Worm (Caenorhabditis elegans): ENCODE measurements around the gene fcmt-1.

- TF ChIP-seq nhr-77 (tag; optimal IDR thresholded peaks at IDR 0.05) (no peak), unc-62 (GFP tag; optimal IDR thresholded peaks at IDR 0.05) (no peak), ceh-82 (tag; optimal IDR thresholded peaks at IDR 0.05) (no peak), nhr-129 (tag; optimal IDR thresholded peaks at IDR 0.05) (peak; percentile 52), dmd-4 (tag; optimal IDR thresholded peaks at IDR 0.05) (no peak), lin-11 (tag; optimal IDR thresholded peaks at IDR 0.05) (no peak), R02D3.7 (tag; optimal IDR thresholded peaks at IDR 0.05) (no peak), nhr-21 (tag; optimal IDR thresholded peaks at IDR 0.05) (peak; percentile 1)
Observed at ce11 chrII:11731174-11731724, 21.9 kb upstream of the fcmt-1 start.
